Worm (Caenorhabditis elegans) whole organism, midembryonic: Measurements from ENCODE around the gene lin-3.

Experiments used
- T22C8.4 ChIP-seq: fragments of 200-800 bp; sonication (Bioruptor generic); IDR thresholded peaks from 2 replicates; pipeline ENCODE4 v1.3.6; 2022; ENCODE audit warnings: missing genetic modification characterization, missing compliant biosample characterization
- cog-1 ChIP-seq: sonication (generic microtip); optimal IDR thresholded peaks from 2 replicates; lab custom pipeline; 2016; ENCODE audit warnings: missing genetic modification characterization, missing compliant biosample characterization
- flt-1 ChIP-seq: fragments of 200-800 bp; sonication (Bioruptor generic); IDR thresholded peaks from 2 replicates; pipeline ENCODE4 v1.3.6; 2022; ENCODE audit warnings: missing genetic modification characterization, missing compliant biosample characterization
- klf-2 ChIP-seq: fragments of 200-800 bp; sonication (Bioruptor generic); conservative IDR thresholded peaks from 2 replicates; pipeline ENCODE4 v1.3.6; 2022; ENCODE audit warnings: missing genetic modification reagents, missing genetic modification characterization, missing compliant biosample characterization
- ztf-23 ChIP-seq: fragments of 200-800 bp; sonication (Bioruptor generic); IDR thresholded peaks from 2 replicates; pipeline ENCODE4 v1.3.6; 2022; ENCODE audit warnings: missing genetic modification reagents, missing genetic modification characterization, missing compliant biosample characterization
- ztf-29 ChIP-seq: fragments of 200-800 bp; sonication (Bioruptor generic); IDR thresholded peaks from 2 replicates; pipeline ENCODE4 v1.3.6; 2022; ENCODE audit warnings: missing genetic modification reagents, missing genetic modification characterization, missing compliant biosample characterization

ce11 chrIV:11008996-11009395 lies 45.1 kb upstream of the lin-3 start, which contains the start of gene F13H10.6:
- no peak for TF ChIP-seq cog-1 (tag; lab: Kevin White, UChicago)
- no peak for TF ChIP-seq ztf-23 (GFP tag; lab: Robert Waterston, UW)
- TF ChIP-seq flt-1 (GFP tag; lab: Robert Waterston, UW), result no peak
- no peak for TF ChIP-seq ztf-29 (GFP tag; lab: Robert Waterston, UW)
- TF ChIP-seq T22C8.4 (GFP tag; lab: Robert Waterston, UW), result no peak
- TF ChIP-seq klf-2 (GFP tag; lab: Robert Waterston, UW), result no peak
